Worm (Caenorhabditis elegans) whole organism, early embryonic: ENCODE results near the gene T28H10.1.

Source experiments
- B0310.2 ChIP-seq: sonication (generic microtip); optimal IDR thresholded peaks from 2 replicates; lab custom pipeline; 2016; ENCODE audit warnings: mild to moderate bottlenecking, missing genetic modification characterization, missing compliant biosample characterization
- F13C5.2 ChIP-seq: sonication (generic microtip); optimal IDR thresholded peaks from 2 replicates; lab custom pipeline; 2017; ENCODE audit warnings: mild to moderate bottlenecking, missing genetic modification characterization, inconsistent platforms, missing compliant biosample characterization
- ama-1 ChIP-seq: fragments of 150-350 bp; optimal IDR thresholded peaks from 2 replicates; lab custom pipeline; 2014

ce11 chrV:12540739-12541138, 37.1 kb downstream of the T28H10.1 start, which contains the start of gene F45D3.2:
- no peak for TF ChIP-seq F13C5.2
- TF ChIP-seq ama-1 (lab: Kevin White, UChicago), result no peak
- TF ChIP-seq B0310.2, result no peak
